Worm (Caenorhabditis elegans) whole organism, L2 larva: ENCODE data around the gene T23E7.6.

Source experiments
- aly-2 ChIP-seq: fragments of 150-350 bp; optimal IDR thresholded peaks from 2 replicates; lab custom pipeline; 2014; ENCODE audit warnings: missing biosample characterization, missing genetic modification characterization
- ceh-16 ChIP-seq: fragments of 150-350 bp; optimal IDR thresholded peaks from 2 replicates; lab custom pipeline; 2014; ENCODE audit warnings: missing biosample characterization, missing genetic modification characterization
- nhr-11 ChIP-seq: fragments of 150-350 bp; optimal IDR thresholded peaks from 2 replicates; lab custom pipeline; 2014; ENCODE audit warnings: missing biosample characterization, missing genetic modification characterization
- nhr-12 ChIP-seq: fragments of 150-350 bp; optimal IDR thresholded peaks from 2 replicates; lab custom pipeline; 2014; ENCODE audit warnings: missing biosample characterization, missing genetic modification characterization
- skn-1 ChIP-seq: sonication (generic microtip); optimal IDR thresholded peaks from 2 replicates; lab custom pipeline; 2017; ENCODE audit warnings: missing biosample characterization, missing genetic modification characterization
- sma-9 ChIP-seq, 2 experiments: fragments of 150-350 bp in 1 of 2; sonication (generic microtip) in 1 of 2; optimal IDR thresholded peaks; 2 replicates each; lab custom pipeline; 2014 to 2016; ENCODE audit warnings: missing genetic modification characterization in 2 of 2, mild to moderate bottlenecking in 1 of 2, missing biosample characterization in 1 of 2, missing compliant biosample characterization in 1 of 2, missing genetic modification reagents in 1 of 2, moderate library complexity in 1 of 2

DNA sequence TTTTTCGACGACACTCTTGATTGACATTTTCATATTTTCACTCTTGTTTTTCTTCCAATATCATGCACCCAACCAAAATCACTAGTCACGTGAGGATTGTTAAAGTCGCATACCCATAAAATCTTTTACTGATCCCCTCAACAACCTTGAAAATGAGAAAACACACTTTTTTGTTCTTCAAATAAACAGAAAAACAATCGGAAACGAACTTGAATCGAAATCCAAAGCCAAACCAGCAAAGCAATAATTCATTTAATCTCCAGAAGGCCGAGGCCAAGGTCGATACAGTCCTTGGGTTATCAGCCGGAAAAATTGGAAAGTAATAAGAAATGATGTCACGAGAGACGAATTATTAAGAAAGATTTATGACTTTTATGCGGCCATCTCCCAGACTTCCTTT lies 40.8 kb downstream of the T23E7.6 start:
- TF ChIP-seq aly-2 (tag; lab: Kevin White, UChicago): no peak
- no peak for TF ChIP-seq nhr-12
- TF ChIP-seq nhr-11: no peak
- peak; percentile 9 for TF ChIP-seq sma-9 (GFP tag; optimal IDR thresholded peaks at IDR 0.05; lab: Kevin White, UChicago)
- TF ChIP-seq sma-9 (tag; optimal IDR thresholded peaks at IDR 0.05; lab: Kevin White, UChicago): no peak
- no peak for TF ChIP-seq skn-1
- no peak for TF ChIP-seq ceh-16 (tag; lab: Kevin White, UChicago)
